Fruit fly (Drosophila melanogaster) whole organism, embryonic: ENCODE measurements around the gene CG31189.

Source experiments
- Aef1 ChIP-seq: fragments of 200-800 bp; sonication (Bioruptor generic); IDR thresholded peaks from 3 replicates; pipeline ENCODE4 v1.3.6; 2022; ENCODE audit warnings: missing biosample characterization, missing genetic modification characterization
- Atf3 ChIP-seq: fragments of 200-800 bp; sonication (Bioruptor generic); optimal IDR thresholded peaks from 3 replicates; lab custom pipeline; 2016; ENCODE audit warnings: missing biosample characterization, missing genetic modification characterization
- Atf6 ChIP-seq: fragments of 200-800 bp; sonication (Bioruptor generic); IDR thresholded peaks from 2 replicates; pipeline ENCODE4 v1.3.6; 2022; ENCODE audit warnings: missing biosample characterization, missing genetic modification characterization
- Bdp1 ChIP-seq: fragments of 200-800 bp; sonication (Bioruptor generic); optimal IDR thresholded peaks from 3 replicates; lab custom pipeline; 2016; ENCODE audit warnings: missing biosample characterization, missing genetic modification characterization
- CG12155 ChIP-seq: fragments of 200-800 bp; sonication (Bioruptor generic); optimal IDR thresholded peaks from 3 replicates; lab custom pipeline; 2016; ENCODE audit warnings: missing biosample characterization, missing genetic modification characterization
- CG12219 ChIP-seq: fragments of 200-800 bp; sonication (Bioruptor generic); optimal IDR thresholded peaks from 3 replicates; lab custom pipeline; 2018; ENCODE audit warnings: missing biosample characterization, mild to moderate bottlenecking, missing genetic modification characterization
- CG14860 ChIP-seq: fragments of 200-800 bp; sonication (Bioruptor generic); IDR thresholded peaks from 3 replicates; pipeline ENCODE4 v1.3.6; 2022; ENCODE audit warnings: missing biosample characterization, missing genetic modification characterization; ENCODE audit not compliant: partially characterized antibody
- CG17802 ChIP-seq: fragments of 200-800 bp; sonication (Bioruptor generic); optimal IDR thresholded peaks from 2 replicates; lab custom pipeline; 2018; ENCODE audit warnings: missing biosample characterization, mild to moderate bottlenecking, missing genetic modification characterization, moderate library complexity
- CG18599 ChIP-seq: fragments of 200-800 bp; sonication (Bioruptor generic); optimal IDR thresholded peaks from 3 replicates; lab custom pipeline; 2017; ENCODE audit warnings: missing biosample characterization, missing genetic modification characterization, mild to moderate bottlenecking, moderate library complexity, missing genetic modification reagents
- CG2712 ChIP-seq: fragments of 200-800 bp; optimal IDR thresholded peaks from 3 replicates; lab custom pipeline; 2019; ENCODE audit warnings: missing biosample characterization, mild to moderate bottlenecking, missing genetic modification characterization, moderate library complexity
- CG3407 ChIP-seq: fragments of 200-800 bp; sonication (Bioruptor generic); optimal IDR thresholded peaks from 2 replicates; lab custom pipeline; 2018; ENCODE audit warnings: missing biosample characterization, mild to moderate bottlenecking, missing genetic modification characterization
- CG42726 ChIP-seq: fragments of 200-800 bp; sonication (Bioruptor generic); IDR thresholded peaks from 2 replicates; pipeline ENCODE4 v1.3.6; 2022; ENCODE audit warnings: missing biosample characterization, missing genetic modification characterization; ENCODE audit not compliant: partially characterized antibody
- CG4424 ChIP-seq: fragments of 200-800 bp; sonication (Bioruptor generic); optimal IDR thresholded peaks from 3 replicates; lab custom pipeline; 2016; ENCODE audit warnings: missing biosample characterization, missing genetic modification characterization
- CG4730 ChIP-seq: fragments of 200-800 bp; sonication (Bioruptor generic); IDR thresholded peaks from 2 replicates; pipeline ENCODE4 v1.3.6; 2022; ENCODE audit warnings: missing biosample characterization, missing genetic modification characterization
- CG6813 ChIP-seq: fragments of 200-800 bp; sonication (Bioruptor generic); optimal IDR thresholded peaks from 2 replicates; lab custom pipeline; 2017; ENCODE audit warnings: missing biosample characterization, missing genetic modification characterization, mild to moderate bottlenecking, moderate library complexity, missing genetic modification reagents
- CG7786 ChIP-seq: fragments of 200-800 bp; sonication (Bioruptor generic); optimal IDR thresholded peaks from 2 replicates; lab custom pipeline; 2016; ENCODE audit warnings: missing biosample characterization, missing genetic modification characterization
- CG8944 ChIP-seq: fragments of 200-800 bp; sonication (Bioruptor generic); optimal IDR thresholded peaks from 3 replicates; lab custom pipeline; 2016; ENCODE audit warnings: missing biosample characterization, missing genetic modification characterization
- Camta ChIP-seq: fragments of 200-800 bp; sonication (Bioruptor generic); optimal IDR thresholded peaks from 2 replicates; lab custom pipeline; 2016; ENCODE audit warnings: missing biosample characterization, missing genetic modification characterization
- Dad ChIP-seq: fragments of 200-800 bp; sonication (Bioruptor generic); optimal IDR thresholded peaks from 3 replicates; lab custom pipeline; 2016; ENCODE audit warnings: missing biosample characterization, missing genetic modification characterization
- Ets65A ChIP-seq: fragments of 200-800 bp; sonication (Bioruptor generic); peaks from one replicate; lab custom pipeline; 2016; ENCODE audit warnings: missing biosample characterization, missing genetic modification characterization
- GATAe ChIP-seq: fragments of 200-800 bp; sonication (Bioruptor generic); conservative IDR thresholded peaks from 2 replicates; pipeline ENCODE4 v1.3.6; 2022; ENCODE audit warnings: missing biosample characterization, missing genetic modification characterization
- Gsc ChIP-seq: fragments of 200-800 bp; sonication (Bioruptor generic); IDR thresholded peaks from 2 replicates; pipeline ENCODE4 v1.3.6; 2022; ENCODE audit warnings: missing biosample characterization, missing genetic modification characterization
- Mes4 ChIP-seq: fragments of 200-800 bp; sonication (Bioruptor generic); optimal IDR thresholded peaks from 2 replicates; lab custom pipeline; 2016; ENCODE audit warnings: missing biosample characterization, missing genetic modification characterization
- Opbp ChIP-seq: fragments of 200-800 bp; sonication (Bioruptor generic); IDR thresholded peaks from 3 replicates; pipeline ENCODE4 v1.3.6; 2022; ENCODE audit warnings: missing biosample characterization, missing genetic modification characterization; ENCODE audit not compliant: partially characterized antibody
- Sin3A ChIP-seq: fragments of >200 bp; optimal IDR thresholded peaks from 2 replicates; lab custom pipeline; 2018
- Trl ChIP-seq, 3 experiments: fragments of >200 bp in 2 of 3; fragments of 200-800 bp in 1 of 3; sonication (Bioruptor generic) in 1 of 3; optimal IDR thresholded peaks; 2 replicates in 1 of 3; 3 replicates in 2 of 3; lab custom pipeline; 2016 to 2017; ENCODE audit warnings: missing biosample characterization in 1 of 3, missing genetic modification characterization in 1 of 3
- Xbp1 ChIP-seq: fragments of 200-800 bp; sonication (Bioruptor generic); optimal IDR thresholded peaks from 3 replicates; lab custom pipeline; 2016; ENCODE audit warnings: missing biosample characterization, mild to moderate bottlenecking, missing genetic modification characterization
- ab ChIP-seq: fragments of 200-800 bp; sonication (Bioruptor generic); optimal IDR thresholded peaks from 2 replicates; lab custom pipeline; 2016; ENCODE audit warnings: missing biosample characterization, missing genetic modification characterization
- ap ChIP-seq: fragments of 200-800 bp; sonication (Bioruptor generic); IDR thresholded peaks from 2 replicates; pipeline ENCODE4 v1.3.6; 2022; ENCODE audit warnings: missing biosample characterization, missing genetic modification characterization
- br ChIP-seq: fragments of >200 bp; optimal IDR thresholded peaks from 2 replicates; lab custom pipeline; 2017
- btn ChIP-seq: fragments of 200-800 bp; sonication (Bioruptor generic); optimal IDR thresholded peaks from 2 replicates; lab custom pipeline; 2016; ENCODE audit warnings: missing biosample characterization, missing genetic modification characterization
- cg ChIP-seq: fragments of 200-800 bp; sonication (Bioruptor generic); optimal IDR thresholded peaks from 3 replicates; lab custom pipeline; 2019; ENCODE audit warnings: missing biosample characterization, mild to moderate bottlenecking, missing genetic modification characterization, moderate library complexity
- ci ChIP-seq: fragments of 200-800 bp; sonication (Bioruptor generic); IDR thresholded peaks from 3 replicates; pipeline ENCODE4 v1.3.6; 2022; ENCODE audit warnings: missing biosample characterization, missing genetic modification characterization
- croc ChIP-seq: fragments of 200-800 bp; sonication (Bioruptor generic); conservative IDR thresholded peaks from 3 replicates; pipeline ENCODE4 v1.3.6; 2022; ENCODE audit warnings: missing biosample characterization, missing genetic modification characterization
- danr ChIP-seq: fragments of 200-800 bp; sonication (Bioruptor generic); IDR thresholded peaks from 2 replicates; pipeline ENCODE4 v1.3.6; 2022; ENCODE audit warnings: missing biosample characterization, missing genetic modification characterization
- exex ChIP-seq: fragments of 200-800 bp; sonication (Bioruptor generic); optimal IDR thresholded peaks from 4 replicates; lab custom pipeline; 2018; ENCODE audit warnings: missing biosample characterization, mild to moderate bottlenecking, missing genetic modification characterization, moderate library complexity
- fd96Cb ChIP-seq: fragments of 200-800 bp; sonication (Bioruptor generic); optimal IDR thresholded peaks from 2 replicates; lab custom pipeline; 2018; ENCODE audit warnings: missing biosample characterization, mild to moderate bottlenecking, missing genetic modification characterization, moderate library complexity
- fu2 ChIP-seq: fragments of 200-800 bp; sonication (Bioruptor generic); optimal IDR thresholded peaks from 2 replicates; lab custom pipeline; 2016; ENCODE audit warnings: missing biosample characterization, missing genetic modification characterization
- gem ChIP-seq: fragments of 200-800 bp; sonication (Bioruptor generic); optimal IDR thresholded peaks from 2 replicates; lab custom pipeline; 2019; ENCODE audit warnings: missing biosample characterization, mild to moderate bottlenecking, missing genetic modification characterization, moderate library complexity
- mam ChIP-seq: fragments of 200-800 bp; sonication (Bioruptor generic); optimal IDR thresholded peaks from 3 replicates; lab custom pipeline; 2016; ENCODE audit warnings: missing biosample characterization, missing genetic modification characterization
- mirr ChIP-seq: fragments of 200-800 bp; sonication (Bioruptor generic); optimal IDR thresholded peaks from 3 replicates; lab custom pipeline; 2018; ENCODE audit warnings: missing biosample characterization, mild to moderate bottlenecking, missing genetic modification characterization
- nau ChIP-seq: fragments of 200-800 bp; sonication (Bioruptor generic); optimal IDR thresholded peaks from 3 replicates; lab custom pipeline; 2017; ENCODE audit warnings: missing biosample characterization, mild to moderate bottlenecking, missing genetic modification characterization, missing genetic modification reagents
- pho ChIP-seq: fragments of 200-800 bp; sonication (Bioruptor generic); optimal IDR thresholded peaks from 2 replicates; lab custom pipeline; 2016; ENCODE audit warnings: missing biosample characterization, missing genetic modification characterization
- pnt ChIP-seq: fragments of 200-800 bp; sonication (Bioruptor generic); optimal IDR thresholded peaks from 3 replicates; lab custom pipeline; 2016; ENCODE audit warnings: missing biosample characterization, missing genetic modification characterization
- pum ChIP-seq: fragments of 200-800 bp; sonication (Bioruptor generic); optimal IDR thresholded peaks from 2 replicates; lab custom pipeline; 2016; ENCODE audit warnings: missing biosample characterization, missing genetic modification characterization
- ro ChIP-seq: fragments of 200-800 bp; sonication (Bioruptor generic); IDR thresholded peaks from 2 replicates; pipeline ENCODE4 v1.3.6; 2022; ENCODE audit warnings: missing biosample characterization, missing genetic modification characterization
- sc ChIP-seq, 3 experiments: fragments of >200 bp in 2 of 3; fragments of 200-800 bp in 1 of 3; sonication (Bioruptor generic) in 1 of 3; optimal IDR thresholded peaks; 2 replicates in 2 of 3; 3 replicates in 1 of 3; lab custom pipeline; 2017; ENCODE audit warnings: mild to moderate bottlenecking in 1 of 3, missing biosample characterization in 1 of 3, missing genetic modification characterization in 1 of 3, missing genetic modification reagents in 1 of 3
- sob ChIP-seq: fragments of 200-800 bp; sonication (Bioruptor generic); IDR thresholded peaks from 2 replicates; pipeline ENCODE4 v1.3.6; 2022; ENCODE audit warnings: missing biosample characterization, missing genetic modification characterization
- twi ChIP-seq: fragments of 200-800 bp; optimal IDR thresholded peaks from 2 replicates; lab custom pipeline; 2019; ENCODE audit warnings: missing biosample characterization, mild to moderate bottlenecking, missing genetic modification characterization, moderate library complexity
- unc-4 ChIP-seq: fragments of 200-800 bp; sonication (Bioruptor generic); IDR thresholded peaks from 2 replicates; pipeline ENCODE4 v1.3.6; 2022; ENCODE audit warnings: missing biosample characterization, missing genetic modification characterization; ENCODE audit not compliant: partially characterized antibody

Gene CG31189

DNA sequence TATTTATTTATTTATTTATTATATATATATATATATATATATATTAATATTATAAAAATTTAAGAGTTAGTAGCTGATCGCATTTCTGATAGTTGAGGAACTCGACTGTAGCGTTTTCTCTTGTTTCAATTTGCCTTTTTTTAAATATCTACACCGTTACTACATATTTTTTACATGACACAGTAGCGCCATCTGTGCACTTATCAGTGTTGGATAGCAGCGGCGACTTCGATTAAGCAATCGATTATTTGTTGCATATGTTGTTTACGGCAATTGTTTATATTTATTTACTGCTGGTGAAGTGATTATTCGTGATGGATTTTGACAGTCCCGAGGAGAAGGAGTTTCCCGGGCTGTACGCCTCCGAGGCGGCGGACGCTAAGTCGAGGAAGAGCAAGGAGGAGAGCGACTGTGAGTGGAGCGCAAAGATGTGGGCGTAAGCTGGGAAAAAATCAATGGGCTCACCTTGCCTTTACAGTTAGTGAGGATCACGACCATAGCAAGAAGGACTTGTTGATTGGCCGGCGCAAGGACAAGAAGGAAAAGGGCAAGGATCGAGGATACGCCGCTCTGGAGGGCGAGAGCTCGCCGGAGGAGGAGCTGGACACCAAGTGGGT, 28.1 kb downstream of the CG31189 start, which contains the start of gene Rlip (continued):
- TF ChIP-seq Ets65A (peak; percentile 98), sob (GFP tag; lab: Robert Waterston, UW) (peak; percentile 80), Camta (peak; percentile 50), Mes4 (GFP tag; lab: Kevin White, UChicago) (no peak), CG2712 (tag; lab: Kevin White, UChicago) (peak; percentile 46), pum (GFP tag; lab: Kevin White, UChicago) (peak; percentile 46), CG42726 (peak; percentile 71), ab (GFP tag; lab: Kevin White, UChicago) (peak; percentile 15), CG8944 (peak; percentile 60), Gsc (GFP tag; lab: Robert Waterston, UW) (no peak), ro (GFP tag; lab: Robert Waterston, UW) (no peak; the same call in 1 of the 2 replicates), CG17802 (tag; lab: Kevin White, UChicago) (peak; percentile 43), exex (tag; lab: Kevin White, UChicago) (peak; percentile 18), btn (GFP tag; lab: Kevin White, UChicago) (peak; percentile 20), ap (no peak), CG7786 (GFP tag; lab: Kevin White, UChicago) (peak; percentile 41), CG18599 (GFP tag; lab: Kevin White, UChicago) (peak; percentile 35), sc (optimal IDR thresholded peaks at IDR 0.05; lab: Kevin White, UChicago) (no peak), sc (GFP tag; optimal IDR thresholded peaks at IDR 0.05; lab: Kevin White, UChicago) (no peak), Opbp (peak; percentile 58; the same call in 2 of the 3 replicates), nau (GFP tag; lab: Kevin White, UChicago) (no peak), pnt (GFP tag; lab: Kevin White, UChicago) (peak; percentile 25), Bdp1 (GFP tag; lab: Kevin White, UChicago) (peak; percentile 7), Atf6 (GFP tag; lab: Robert Waterston, UW) (no peak), unc-4 (GFP tag; lab: Robert Waterston, UW) (peak; percentile 49), croc (GFP tag; lab: Robert Waterston, UW) (0 out of 3 replicates have a peak, but pooled peaks have one; percentile 14), cg (no peak), CG6813 (GFP tag; lab: Kevin White, UChicago) (no peak), fd96Cb (tag; lab: Kevin White, UChicago) (no peak), gem (tag; lab: Kevin White, UChicago) (peak; percentile 34), ci (GFP tag; lab: Robert Waterston, UW) (peak; percentile 37; the same call in 1 of the 3 replicates), twi (tag; lab: Kevin White, UChicago) (peak; percentile 21), CG14860 (0 out of 3 replicates have a peak, but pooled peaks have one; percentile 34), CG4730 (GFP tag; lab: Robert Waterston, UW) (no peak), Aef1 (peak; percentile 38), CG12155 (peak; percentile 25), Xbp1 (peak; percentile 53), Dad (peak; percentile 45), CG4424 (GFP tag; lab: Kevin White, UChicago) (peak; percentile 47), mam (GFP tag; lab: Kevin White, UChicago) (peak; percentile 74), fu2 (peak; percentile 38), GATAe (GFP tag; lab: Robert Waterston, UW) (no peak), pho (GFP tag; lab: Kevin White, UChicago) (peak; percentile 42), CG3407 (no peak), mirr (GFP tag; lab: Kevin White, UChicago) (peak; percentile 4), danr (no peak), CG12219 (GFP tag; lab: Kevin White, UChicago) (no peak), Sin3A (peak; percentile 18), Atf3 (GFP tag; lab: Kevin White, UChicago) (peak; percentile 21), Trl (optimal IDR thresholded peaks at IDR 0.05; lab: Kevin White, UChicago) (no peak), Trl (GFP tag; optimal IDR thresholded peaks at IDR 0.05; lab: Kevin White, UChicago) (peak; percentile 75), br (lab: Kevin White, UChicago) (no peak)
